Fruit fly (Drosophila melanogaster): ENCODE data around the gene tim.

Gene tim

DNA sequence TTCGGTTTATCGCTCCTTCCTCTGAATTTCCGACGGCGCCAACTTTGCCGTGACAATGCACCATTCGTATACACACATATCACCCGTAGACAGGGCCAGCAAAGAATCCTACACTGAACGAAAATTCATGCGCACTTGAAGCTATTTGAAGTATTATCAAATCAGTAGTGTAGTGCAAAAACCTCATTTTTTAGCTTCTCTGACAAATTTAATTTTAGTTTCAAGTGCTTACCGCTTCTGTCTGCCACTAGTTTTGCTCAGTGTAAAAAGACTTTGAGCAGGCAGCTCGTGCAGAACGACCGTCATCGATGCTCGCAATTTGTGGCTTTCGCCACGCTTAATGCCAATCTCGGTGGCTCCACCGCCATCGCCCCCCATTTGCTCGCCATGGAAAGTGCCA lies 63.1 kb downstream of the tim start (continued):
- TF ChIP-seq salr (GFP tag; optimal IDR thresholded peaks at IDR 0.05) (peak in 1 of 2 experiments; percentile 69), pdm3 (GFP tag; optimal IDR thresholded peaks at IDR 0.05) (no peak), CG32006 (GFP tag; optimal IDR thresholded peaks at IDR 0.05) (no peak), ss (GFP tag; optimal IDR thresholded peaks at IDR 0.05) (no peak), dsx (GFP tag; optimal IDR thresholded peaks at IDR 0.05; ENCODE audit: poor library complexity, severe bottlenecking) (no peak), CG6163 (GFP tag; IDR thresholded peaks at IDR 0.05) (peak; percentile 93), Eip93F (GFP tag; optimal IDR thresholded peaks at IDR 0.05) (no peak), fd85E (GFP tag; optimal IDR thresholded peaks at IDR 0.05) (no peak), CG10631 (GFP tag; optimal IDR thresholded peaks at IDR 0.05) (no peak), Hr39 (GFP tag; optimal IDR thresholded peaks at IDR 0.05) (peak; percentile 77), CG3032 (tag; optimal IDR thresholded peaks at IDR 0.05) (peak; percentile 64), esn (GFP tag; optimal IDR thresholded peaks at IDR 0.05) (peak; percentile 66), Ets21C (GFP tag; optimal IDR thresholded peaks at IDR 0.05) (no peak), CG8632 (GFP tag; optimal IDR thresholded peaks at IDR 0.05) (no peak), vri (GFP tag; optimal IDR thresholded peaks at IDR 0.05) (peak; percentile 28), Smox (GFP tag; optimal IDR thresholded peaks at IDR 0.05) (no peak), dac (GFP tag; optimal IDR thresholded peaks at IDR 0.05) (peak; percentile 71), CG9139 (GFP tag; optimal IDR thresholded peaks at IDR 0.05) (no peak), Hr4 (GFP tag; optimal IDR thresholded peaks at IDR 0.05) (no peak), CG34406 (GFP tag; optimal IDR thresholded peaks at IDR 0.05) (peak; percentile 57), OdsH (GFP tag; optimal IDR thresholded peaks at IDR 0.05) (peak; percentile 81)
